Worm (Caenorhabditis elegans): ENCODE data around the gene dpm-3.

The dpm-3 gene

DNA sequence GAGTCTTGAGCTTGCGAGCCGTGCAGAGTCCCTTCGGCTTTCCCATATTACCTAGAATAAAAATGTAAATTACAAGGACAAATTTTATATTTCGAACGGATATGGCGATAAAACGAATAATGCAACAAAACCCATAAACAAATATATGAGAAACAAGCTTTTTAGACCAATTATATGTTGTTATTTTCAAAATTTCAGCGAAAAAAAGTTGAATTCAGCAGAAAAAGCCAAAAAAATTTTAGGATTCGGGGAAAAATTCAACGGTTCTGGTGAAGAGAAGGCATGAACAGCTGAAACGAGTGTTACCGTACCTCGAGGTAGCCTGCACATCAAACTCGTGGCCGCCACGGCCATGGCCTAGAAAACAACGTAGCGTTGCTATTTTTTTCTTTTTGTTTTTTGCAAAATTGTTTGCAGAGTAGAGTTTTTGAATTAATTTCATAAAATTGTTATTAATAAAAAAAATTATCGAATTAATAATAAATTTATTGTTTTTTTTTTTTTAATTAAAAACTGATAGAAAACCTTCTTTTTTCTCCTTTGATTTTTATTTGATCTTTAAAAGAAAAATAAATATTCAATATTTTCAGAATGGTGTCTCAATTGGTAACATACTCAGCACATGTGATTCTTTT is at the start of gene dpm-3, which contains the start of gene rps-23 (continued):
- TF ChIP-seq hif-1 (tag; optimal IDR thresholded peaks at IDR 0.05) (peak in 1 of 2 experiments; percentile 97), T26A8.4 (GFP tag; IDR thresholded peaks at IDR 0.05) (peak; percentile 92), daf-19 (GFP tag; conservative IDR thresholded peaks at IDR 0.05) (peak; percentile 43; the same call in 1 of the 2 replicates), ceh-28 (tag; optimal IDR thresholded peaks at IDR 0.05) (no peak), lin-39 (tag; optimal IDR thresholded peaks at IDR 0.05) (no peak), spr-3 (GFP tag; optimal IDR thresholded peaks at IDR 0.05) (peak; percentile 61), nhr-10 (tag; optimal IDR thresholded peaks at IDR 0.05) (no peak)

DNA sequence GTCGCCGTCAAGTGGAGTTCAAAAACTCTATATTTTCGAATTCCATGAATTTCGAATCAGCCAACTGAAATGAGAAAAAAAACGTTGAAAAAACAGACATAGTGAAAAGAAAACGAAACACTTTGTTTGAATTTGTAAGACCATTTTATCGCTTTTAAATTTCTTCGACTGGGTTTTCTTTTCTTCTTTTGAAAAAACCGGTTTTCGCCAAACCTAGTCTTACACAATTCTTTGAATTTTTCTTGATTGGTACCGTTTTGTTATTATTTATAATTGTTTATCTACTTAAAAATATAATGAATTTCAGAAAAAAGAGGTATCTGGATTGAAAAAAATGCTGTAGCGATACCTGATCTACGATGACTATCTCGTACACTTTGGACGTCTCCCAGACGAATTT is 41.7 kb upstream of the dpm-3 start, which contains the start of gene best-22:
TSS of gene best-22 (plus strand) at position 301 of the 400 bp plus-strand sequence.
- no peak for TF ChIP-seq ceh-82 (tag; optimal IDR thresholded peaks at IDR 0.05)
- no peak for TF ChIP-seq mxl-2 (GFP tag; conservative IDR thresholded peaks at IDR 0.05)
- no peak for TF ChIP-seq zip-2 (tag; optimal IDR thresholded peaks at IDR 0.05)
- TF ChIP-seq lsy-2 (tag; optimal IDR thresholded peaks at IDR 0.05), result no peak
- TF ChIP-seq lin-13 (GFP tag; optimal IDR thresholded peaks at IDR 0.05), result no peak

DNA sequence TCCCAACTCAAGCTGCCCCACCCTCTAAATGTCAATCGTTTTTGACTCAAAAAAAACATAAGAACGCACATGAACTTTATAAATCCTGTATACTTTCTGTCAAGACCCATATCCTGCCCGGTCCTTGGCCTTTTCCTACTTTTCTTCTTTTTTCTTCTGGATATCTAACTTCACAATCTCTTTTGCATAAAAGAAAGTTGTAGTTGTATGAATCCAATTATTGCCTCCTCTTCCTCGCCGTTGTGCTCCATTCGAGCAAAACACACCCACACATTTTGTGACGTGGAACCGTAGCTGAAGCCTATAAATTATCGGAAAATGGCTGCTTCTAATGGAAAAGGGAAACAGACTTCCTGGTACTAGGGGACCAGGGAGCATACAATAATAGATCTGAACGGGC is 41.2 kb upstream of the dpm-3 start:
- no peak for TF ChIP-seq nhr-237 (tag; optimal IDR thresholded peaks at IDR 0.05)
- peak in 1 of 2 experiments; percentile 56 for TF ChIP-seq unc-62 (GFP tag; optimal IDR thresholded peaks at IDR 0.05 in 1 of 2)
- no peak for TF ChIP-seq unc-62 (tag; optimal IDR thresholded peaks at IDR 0.05)
- peak; percentile 62 for TF ChIP-seq fkh-10 (GFP tag; optimal IDR thresholded peaks at IDR 0.05)

DNA sequence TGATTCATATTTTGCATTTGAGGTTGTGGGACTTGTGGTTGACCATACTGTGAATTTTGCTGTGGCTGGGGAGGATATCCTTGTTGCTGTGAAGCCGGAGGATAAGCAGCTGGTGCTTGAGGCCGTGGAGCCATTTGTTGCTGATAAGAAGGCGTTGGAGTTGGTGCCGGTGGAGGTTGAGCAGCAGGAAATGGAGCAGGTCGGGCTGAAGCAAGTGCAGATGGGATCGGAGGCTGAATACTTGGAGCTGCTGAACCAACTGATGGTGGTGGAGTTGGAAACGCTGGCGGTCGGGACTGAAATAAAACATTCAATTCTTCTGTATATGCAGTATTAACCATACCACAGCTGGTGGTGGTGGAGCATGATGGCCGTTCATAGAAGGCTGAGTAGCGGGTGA is 31.4 kb upstream of the dpm-3 start:
- TF ChIP-seq duxl-1 (tag; optimal IDR thresholded peaks at IDR 0.05; ENCODE audit: poor library complexity) (no peak), aha-1 (tag) (no peak), set-16 (GFP tag; IDR thresholded peaks at IDR 0.05) (peak; percentile 71), fos-1 (tag; optimal IDR thresholded peaks at IDR 0.05) (no peak), madf-5 (GFP tag; IDR thresholded peaks at IDR 0.05) (0 out of 4 replicates have a peak, but pooled peaks of 1 of the 2 experiments have one; percentile 3)

DNA sequence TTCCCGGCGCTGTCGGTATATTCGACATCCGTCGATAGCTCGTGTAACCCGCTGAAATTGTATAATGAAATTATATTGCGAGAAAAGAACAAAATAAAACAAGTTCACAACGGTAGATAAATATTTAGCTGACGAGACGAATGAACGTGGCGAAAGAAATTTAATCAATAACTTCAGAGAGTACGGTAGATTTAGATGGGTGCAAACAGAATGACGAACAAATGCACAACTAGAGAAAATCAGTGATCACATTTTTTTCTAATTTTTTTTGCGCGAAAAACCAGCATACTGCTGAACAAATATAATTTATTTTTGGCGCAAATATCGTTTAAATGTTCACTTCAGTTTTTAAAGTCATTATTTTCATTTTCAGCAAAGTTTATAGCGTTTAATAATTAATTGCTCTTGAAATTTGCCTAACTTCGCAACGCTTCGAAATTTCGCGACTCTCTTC is 30.6 kb upstream of the dpm-3 start, which contains the start of gene sec-24.2:
TSS of gene sec-24.2 (minus strand) at position 51 of the 454 bp plus-strand sequence.
- TF ChIP-seq mep-1 (tag; optimal IDR thresholded peaks at IDR 0.05) (no peak), unc-130 (GFP tag; optimal IDR thresholded peaks at IDR 0.05) (peak; percentile 1), zip-2 (tag; optimal IDR thresholded peaks at IDR 0.05) (no peak), ces-1 (GFP tag; optimal IDR thresholded peaks at IDR 0.05) (no peak)

- TF ChIP-seq nhr-48 (tag; optimal IDR thresholded peaks at IDR 0.05) (no peak), fos-1 (tag; optimal IDR thresholded peaks at IDR 0.05) (no peak), lin-39 (tag; optimal IDR thresholded peaks at IDR 0.05) (no peak), skn-1 (tag; optimal IDR thresholded peaks at IDR 0.05) (no peak), ama-1 (optimal IDR thresholded peaks at IDR 0.05) (no peak), lsy-2 (tag; optimal IDR thresholded peaks at IDR 0.05) (peak; percentile 25 to 89), set-16 (GFP tag; IDR thresholded peaks at IDR 0.05) (no peak), mdl-1 (tag; optimal IDR thresholded peaks at IDR 0.05) (no peak), hmg-1.1 (GFP tag; IDR thresholded peaks at IDR 0.05) (peak; percentile 59), ceh-62 (tag; optimal IDR thresholded peaks at IDR 0.05) (no peak), cey-2 (tag; optimal IDR thresholded peaks at IDR 0.05; ENCODE audit: borderline replicate concordance, insufficient read depth) (no peak), rbr-2 (tag; optimal IDR thresholded peaks at IDR 0.05) (no peak), zfp-2 (tag; optimal IDR thresholded peaks at IDR 0.05) (no peak), daf-19 (GFP tag; conservative IDR thresholded peaks at IDR 0.05) (no peak), dmd-6 (GFP tag; IDR thresholded peaks at IDR 0.05) (peak; percentile 42), F37D6.2 (tag; optimal IDR thresholded peaks at IDR 0.05) (no peak), daf-16 (GFP tag; optimal IDR thresholded peaks at IDR 0.05) (no peak), daf-16 (tag; optimal IDR thresholded peaks at IDR 0.05) (peak; percentile 21), lin-13 (GFP tag; optimal IDR thresholded peaks at IDR 0.05) (peak; percentile 8), ztf-7 (tag; optimal IDR thresholded peaks at IDR 0.05) (no peak), daf-8 (GFP tag; IDR thresholded peaks at IDR 0.05) (no peak), php-3 (GFP tag; IDR thresholded peaks at IDR 0.05) (no peak), attf-4 (tag; optimal IDR thresholded peaks at IDR 0.05) (no peak)
Observed at ce11 chrIV:12361392-12362092, 29.8 kb upstream of the dpm-3 start, which contains the start of the genes ccr-4 and ZC518.8. ccr-4 (plus strand) TSS chrIV:12361542. ZC518.8 (minus strand) TSS chrIV:12361908.

All from whole organism, L4 larva.